Worm (Caenorhabditis elegans) whole organism, late embryonic: ENCODE data around the gene Y22D7AR.14.

Source experiments
- F13H6.1 ChIP-seq: sonication (generic microtip); optimal IDR thresholded peaks from 2 replicates; lab custom pipeline; 2016; ENCODE audit warnings: missing genetic modification characterization, missing compliant biosample characterization
- K02D7.2 ChIP-seq: sonication (generic microtip); optimal IDR thresholded peaks from 2 replicates; lab custom pipeline; 2017; ENCODE audit warnings: mild to moderate bottlenecking, missing genetic modification characterization, missing compliant biosample characterization
- K09A11.1 ChIP-seq: sonication (generic microtip); optimal IDR thresholded peaks from 2 replicates; lab custom pipeline; 2017; ENCODE audit warnings: antibody characterized with exemption, mild to moderate bottlenecking, missing genetic modification characterization, missing compliant biosample characterization; ENCODE audit not compliant: insufficient read depth
- Y22D7AL.16 ChIP-seq: sonication (generic microtip); optimal IDR thresholded peaks from 2 replicates; lab custom pipeline; 2016; ENCODE audit warnings: missing genetic modification characterization, missing compliant biosample characterization
- ahr-1 ChIP-seq: sonication (generic microtip); optimal IDR thresholded peaks from 2 replicates; lab custom pipeline; 2016; ENCODE audit warnings: missing genetic modification characterization, missing compliant biosample characterization
- ceh-14 ChIP-seq: sonication (generic microtip); optimal IDR thresholded peaks from 2 replicates; lab custom pipeline; 2016; ENCODE audit warnings: missing genotype, missing genetic modification characterization, missing compliant biosample characterization
- ceh-2 ChIP-seq: sonication (generic microtip); optimal IDR thresholded peaks from 2 replicates; lab custom pipeline; 2016; ENCODE audit warnings: missing genotype, missing genetic modification characterization, missing compliant biosample characterization
- ceh-22 ChIP-seq: sonication (generic microtip); optimal IDR thresholded peaks from 2 replicates; lab custom pipeline; 2017; ENCODE audit warnings: missing biosample characterization, missing genetic modification characterization
- ceh-24 ChIP-seq: sonication (generic microtip); optimal IDR thresholded peaks from 2 replicates; lab custom pipeline; 2016; ENCODE audit warnings: mild to moderate bottlenecking, missing genetic modification characterization, missing compliant biosample characterization
- ceh-30 ChIP-seq: fragments of 150-350 bp; optimal IDR thresholded peaks from 2 replicates; lab custom pipeline; 2014; ENCODE audit warnings: missing biosample characterization, missing genetic modification characterization
- ceh-31 ChIP-seq: sonication (generic microtip); optimal IDR thresholded peaks from 2 replicates; lab custom pipeline; 2016; ENCODE audit warnings: missing genetic modification characterization, missing compliant biosample characterization
- ceh-45 ChIP-seq: fragments of 200-800 bp; sonication (Bioruptor generic); IDR thresholded peaks from 2 replicates; pipeline ENCODE4 v1.3.6; 2022; ENCODE audit warnings: missing genetic modification reagents, missing genetic modification characterization, missing compliant biosample characterization
- ceh-48 ChIP-seq: sonication (generic microtip); optimal IDR thresholded peaks from 2 replicates; lab custom pipeline; 2016; ENCODE audit warnings: missing genetic modification characterization, inconsistent platforms, missing compliant biosample characterization
- ceh-6 ChIP-seq: fragments of 200-800 bp; sonication (Bioruptor generic); optimal IDR thresholded peaks from 2 replicates; lab custom pipeline; 2018; ENCODE audit warnings: mild to moderate bottlenecking, missing genetic modification characterization, missing compliant biosample characterization
- ceh-9 ChIP-seq: sonication (generic microtip); optimal IDR thresholded peaks from 2 replicates; lab custom pipeline; 2016; ENCODE audit warnings: mild to moderate bottlenecking, missing genetic modification characterization, inconsistent platforms, missing compliant biosample characterization
- che-1 ChIP-seq: sonication (generic microtip); optimal IDR thresholded peaks from 2 replicates; lab custom pipeline; 2016; ENCODE audit warnings: mild to moderate bottlenecking, missing genetic modification characterization, missing compliant biosample characterization
- dmd-4 ChIP-seq: sonication (generic microtip); optimal IDR thresholded peaks from 2 replicates; lab custom pipeline; 2016; ENCODE audit warnings: borderline replicate concordance, missing genetic modification characterization, missing compliant biosample characterization
- elt-2 ChIP-seq: sonication (generic microtip); optimal IDR thresholded peaks from 2 replicates; lab custom pipeline; 2016; ENCODE audit warnings: missing genetic modification reagents, missing genetic modification characterization, missing compliant biosample characterization
- elt-4 ChIP-seq: sonication (generic microtip); optimal IDR thresholded peaks from 2 replicates; lab custom pipeline; 2016; ENCODE audit warnings: missing genetic modification characterization, missing compliant biosample characterization
- ets-4 ChIP-seq: sonication (generic microtip); optimal IDR thresholded peaks from 2 replicates; lab custom pipeline; 2016; ENCODE audit warnings: missing genetic modification characterization, missing compliant biosample characterization
- eyg-1 ChIP-seq: sonication (generic microtip); optimal IDR thresholded peaks from 2 replicates; lab custom pipeline; 2016; ENCODE audit warnings: missing genotype, missing genetic modification characterization, missing compliant biosample characterization
- fkh-6 ChIP-seq: sonication (generic microtip); optimal IDR thresholded peaks from 2 replicates; lab custom pipeline; 2016; ENCODE audit warnings: missing genetic modification characterization, missing compliant biosample characterization
- gmeb-2 ChIP-seq: sonication (generic microtip); optimal IDR thresholded peaks from 2 replicates; lab custom pipeline; 2016; ENCODE audit warnings: missing genetic modification characterization, inconsistent platforms, missing compliant biosample characterization
- hlh-6 ChIP-seq: sonication (generic microtip); optimal IDR thresholded peaks from 2 replicates; lab custom pipeline; 2016; ENCODE audit warnings: missing genotype, missing genetic modification characterization, missing compliant biosample characterization
- hlh-8 ChIP-seq: sonication (generic microtip); optimal IDR thresholded peaks from 2 replicates; lab custom pipeline; 2016; ENCODE audit warnings: missing genotype, missing genetic modification characterization, missing compliant biosample characterization
- lim-6 ChIP-seq: sonication (generic microtip); optimal IDR thresholded peaks from 2 replicates; lab custom pipeline; 2016; ENCODE audit warnings: missing genetic modification characterization, missing compliant biosample characterization
- madf-2 ChIP-seq: sonication (generic microtip); optimal IDR thresholded peaks from 2 replicates; lab custom pipeline; 2017; ENCODE audit warnings: missing genetic modification characterization, missing compliant biosample characterization
- nhr-11 ChIP-seq: fragments of 150-350 bp; optimal IDR thresholded peaks from 2 replicates; lab custom pipeline; 2014; ENCODE audit warnings: missing biosample characterization, missing genetic modification characterization
- nhr-232 ChIP-seq: sonication (generic microtip); optimal IDR thresholded peaks from 2 replicates; lab custom pipeline; 2016; ENCODE audit warnings: missing genetic modification characterization, missing compliant biosample characterization
- pag-3 ChIP-seq: sonication (generic microtip); optimal IDR thresholded peaks from 2 replicates; lab custom pipeline; 2016; ENCODE audit warnings: missing compliant biosample characterization, missing genetic modification characterization, borderline replicate concordance
- pax-1 ChIP-seq: fragments of 150-350 bp; optimal IDR thresholded peaks from 2 replicates; lab custom pipeline; 2014; ENCODE audit warnings: missing biosample characterization, missing genetic modification characterization
- pha-2 ChIP-seq: sonication (generic microtip); optimal IDR thresholded peaks from 2 replicates; lab custom pipeline; 2017; ENCODE audit warnings: mild to moderate bottlenecking, missing genetic modification characterization, missing compliant biosample characterization
- pha-4 ChIP-seq: fragments of 150-350 bp; optimal IDR thresholded peaks from 2 replicates; lab custom pipeline; 2018; ENCODE audit warnings: missing biosample characterization, missing genetic modification reagents, missing genetic modification characterization
- pqm-1 ChIP-seq: sonication (generic microtip); optimal IDR thresholded peaks from 2 replicates; lab custom pipeline; 2016; ENCODE audit warnings: missing genetic modification characterization, missing compliant biosample characterization
- ref-2 ChIP-seq: sonication (generic microtip); optimal IDR thresholded peaks from 2 replicates; lab custom pipeline; 2016; ENCODE audit warnings: missing genetic modification characterization, missing compliant biosample characterization
- rnt-1 ChIP-seq: sonication (generic microtip); optimal IDR thresholded peaks from 2 replicates; lab custom pipeline; 2016; ENCODE audit warnings: missing genetic modification characterization, missing compliant biosample characterization
- syd-9 ChIP-seq: sonication (generic microtip); optimal IDR thresholded peaks from 2 replicates; lab custom pipeline; 2016; ENCODE audit warnings: mild to moderate bottlenecking, missing genetic modification characterization, moderate library complexity, missing compliant biosample characterization
- tbx-2 ChIP-seq: sonication (generic microtip); optimal IDR thresholded peaks from 2 replicates; lab custom pipeline; 2016; ENCODE audit warnings: missing genetic modification characterization, missing compliant biosample characterization
- ttx-3 ChIP-seq: sonication (generic microtip); optimal IDR thresholded peaks from 2 replicates; lab custom pipeline; 2016; ENCODE audit warnings: missing genetic modification reagents, missing genetic modification characterization, missing compliant biosample characterization
- unc-3 ChIP-seq, 2 experiments: fragments of 200-800 bp in 1 of 2; sonication (Bioruptor generic) in 1 of 2; sonication (generic microtip) in 1 of 2; conservative IDR thresholded peaks in 1 of 2; optimal IDR thresholded peaks in 1 of 2; 2 replicates each; pipeline versions ENCODE4 v1.3.6 to Lab custom; 2016 to 2022; ENCODE audit warnings: missing compliant biosample characterization in 2 of 2, missing genetic modification characterization in 2 of 2, missing genetic modification reagents in 1 of 2
- unc-86 ChIP-seq: sonication (generic microtip); optimal IDR thresholded peaks from 2 replicates; lab custom pipeline; 2016; ENCODE audit warnings: missing genetic modification characterization, missing compliant biosample characterization
- zip-5 ChIP-seq: sonication (generic microtip); optimal IDR thresholded peaks from 2 replicates; lab custom pipeline; 2016; ENCODE audit warnings: missing genetic modification characterization, missing compliant biosample characterization

The Y22D7AR.14 gene

DNA sequence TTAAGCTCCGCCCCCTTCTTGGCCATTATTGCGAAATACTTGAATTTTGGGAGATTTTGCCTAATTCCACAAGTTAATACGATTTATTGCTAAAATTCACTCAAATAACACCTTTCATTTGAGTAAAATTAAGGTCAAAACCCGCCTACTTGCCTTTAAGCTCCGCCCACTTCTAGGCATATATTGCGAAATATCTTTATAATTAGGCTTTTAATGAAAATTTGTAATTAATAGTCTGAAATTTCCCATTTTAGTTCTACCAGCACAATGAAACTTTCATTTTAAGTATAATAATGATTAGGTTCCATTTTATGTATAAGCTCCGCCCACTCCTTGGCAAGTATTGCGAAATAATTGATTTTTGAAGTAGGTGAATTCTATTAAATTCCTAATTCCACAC, 15.1 kb downstream of the Y22D7AR.14 start:
- TF ChIP-seq tbx-2 (tag; lab: Kevin White, UChicago), result no peak
- no peak for TF ChIP-seq pha-4 (tag; lab: Kevin White, UChicago)
- no peak for TF ChIP-seq ahr-1 (tag; lab: Kevin White, UChicago)
- TF ChIP-seq che-1 (tag; lab: Kevin White, UChicago), result no peak
- no peak for TF ChIP-seq elt-2 (tag; lab: Kevin White, UChicago)
- TF ChIP-seq ref-2 (tag; lab: Kevin White, UChicago), result no peak
- no peak for TF ChIP-seq lim-6 (tag; lab: Kevin White, UChicago)
- no peak for TF ChIP-seq nhr-11 (tag; lab: Kevin White, UChicago)

DNA sequence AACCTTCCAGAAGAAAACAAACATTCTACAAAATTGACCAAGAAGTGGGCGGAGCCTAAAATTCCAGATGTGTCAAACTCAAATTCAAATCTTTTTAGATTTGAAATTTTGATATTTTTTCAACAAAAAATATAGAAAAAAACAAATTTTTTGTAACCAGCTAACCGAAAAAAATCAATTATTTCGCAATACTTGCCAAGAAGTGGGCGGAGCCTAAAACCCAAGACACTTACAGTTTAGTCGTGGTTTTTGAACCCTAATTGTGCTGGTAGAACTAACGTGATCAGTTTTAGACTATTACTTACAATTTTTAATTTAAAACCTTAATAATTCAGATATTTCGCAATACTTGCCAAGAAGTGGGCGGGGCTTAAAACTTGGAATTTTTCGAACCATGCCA, 16.5 kb downstream of the Y22D7AR.14 start:
- TF ChIP-seq rnt-1 (tag; lab: Kevin White, UChicago), result no peak
- no peak for TF ChIP-seq hlh-6 (tag; lab: Kevin White, UChicago)
- no peak for TF ChIP-seq fkh-6 (tag; lab: Kevin White, UChicago)
- no peak for TF ChIP-seq pax-1 (tag; lab: Kevin White, UChicago)
- TF ChIP-seq ceh-48 (tag; lab: Kevin White, UChicago), result no peak
- TF ChIP-seq Y22D7AL.16 (tag; lab: Kevin White, UChicago), result no peak
- no peak for TF ChIP-seq ceh-30 (tag; lab: Kevin White, UChicago)
- TF ChIP-seq ceh-31 (tag; lab: Kevin White, UChicago), result no peak
- TF ChIP-seq unc-86 (tag; lab: Kevin White, UChicago), result no peak
- TF ChIP-seq syd-9 (tag; lab: Kevin White, UChicago), result no peak
- no peak for TF ChIP-seq ets-4
- no peak for TF ChIP-seq ceh-45 (GFP tag; lab: Robert Waterston, UW)
- no peak for TF ChIP-seq eyg-1 (tag; lab: Kevin White, UChicago)
- no peak for TF ChIP-seq pag-3 (tag; lab: Kevin White, UChicago)
- TF ChIP-seq gmeb-2 (tag; lab: Kevin White, UChicago), result no peak
- TF ChIP-seq nhr-11 (tag; lab: Kevin White, UChicago), result no peak

DNA sequence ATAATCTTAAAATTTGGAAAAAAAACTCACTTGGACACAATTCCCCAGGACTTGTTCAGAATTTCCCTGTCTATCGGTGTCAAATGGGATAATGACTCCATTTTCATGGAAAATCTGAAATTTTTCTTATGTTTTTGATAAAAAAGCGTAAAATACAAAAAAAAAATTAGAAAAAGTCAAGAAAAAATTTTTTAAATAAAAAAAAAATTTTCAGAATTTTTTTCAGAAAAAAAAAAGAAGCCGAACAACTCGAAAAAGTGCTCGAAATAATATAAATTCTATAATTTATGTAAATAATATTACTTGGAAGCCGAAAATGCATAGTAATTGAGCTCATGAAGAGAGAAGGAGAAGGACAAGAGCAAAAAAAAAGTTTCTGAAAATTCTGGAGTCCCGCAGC, 21.3 kb downstream of the Y22D7AR.14 start, which contains the start of gene glb-30:
Gene glb-30, minus strand, starts transcription at position 101 of the 400 bp plus-strand sequence.
- no peak for TF ChIP-seq F13H6.1
- TF ChIP-seq Y22D7AL.16 (tag; lab: Kevin White, UChicago), result peak; percentile 13

DNA sequence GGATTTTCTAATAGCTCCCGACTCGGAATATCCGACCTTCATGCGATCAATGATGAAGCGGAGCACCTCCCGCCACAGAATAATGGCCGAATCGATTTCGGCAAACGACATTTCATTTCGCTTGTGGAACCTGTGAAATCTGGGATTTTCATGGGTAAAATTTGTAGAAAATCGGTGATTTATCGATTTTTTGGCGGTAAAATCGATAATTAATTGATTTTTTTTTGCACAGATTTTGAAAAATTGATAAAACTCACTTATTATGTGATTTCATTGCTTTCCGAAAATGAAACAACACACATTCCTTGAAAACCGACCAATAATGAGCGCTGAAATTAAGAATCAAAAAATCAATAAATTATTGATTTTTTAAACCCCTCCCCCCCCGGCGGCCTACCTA, 22.9 kb downstream of the Y22D7AR.14 start:
- no peak for TF ChIP-seq ceh-14
- TF ChIP-seq pqm-1 (tag; lab: Kevin White, UChicago), result no peak
- TF ChIP-seq ceh-48 (tag; lab: Kevin White, UChicago), result peak; percentile 15
- TF ChIP-seq ttx-3, result no peak

ce11 chrIII:1665799-1666308, 24.0 kb downstream of the Y22D7AR.14 start, which contains the start of gene Y22D7AR.3:
Gene Y22D7AR.3 (minus strand): TSS chrIII:1665849.
- no peak for TF ChIP-seq ahr-1 (tag; lab: Kevin White, UChicago)
- TF ChIP-seq dmd-4 (tag; lab: Kevin White, UChicago), result no peak
- TF ChIP-seq ceh-24 (tag; lab: Kevin White, UChicago), result no peak
- TF ChIP-seq zip-5, result no peak
- TF ChIP-seq hlh-8, result no peak
- no peak for TF ChIP-seq nhr-11 (tag; lab: Kevin White, UChicago)
- no peak for TF ChIP-seq hlh-6 (tag; lab: Kevin White, UChicago)

- TF ChIP-seq ceh-22 (tag; lab: Kevin White, UChicago) (no peak), K09A11.1 (tag; lab: Kevin White, UChicago) (no peak), ceh-9 (tag; lab: Kevin White, UChicago) (no peak), pha-2 (tag; lab: Kevin White, UChicago) (no peak), K02D7.2 (tag; lab: Kevin White, UChicago) (no peak), nhr-232 (tag; lab: Kevin White, UChicago) (no peak), unc-3 (GFP tag; conservative IDR thresholded peaks at IDR 0.05; lab: Robert Waterston, UW) (no peak), unc-3 (tag; optimal IDR thresholded peaks at IDR 0.05; lab: Kevin White, UChicago) (no peak), elt-4 (tag; lab: Kevin White, UChicago) (no peak), ceh-6 (GFP tag; lab: Kevin White, UChicago) (no peak), madf-2 (tag; lab: Kevin White, UChicago) (no peak), ceh-2 (no peak), ttx-3 (no peak), hlh-6 (tag; lab: Kevin White, UChicago) (no peak)
These were observed 24.5 kb downstream of the Y22D7AR.14 start for ce11 chrIII:1665373-1665772.
